Worm (Caenorhabditis elegans) whole organism, L4/young adult: ENCODE data around the gene Y37E11AM.4.

Experiments used
- W03F9.2 ChIP-seq: fragments of 150-350 bp; optimal IDR thresholded peaks from 2 replicates; lab custom pipeline; 2014; ENCODE audit warnings: missing biosample characterization, missing genetic modification characterization
- dao-5 ChIP-seq: sonication (generic microtip); optimal IDR thresholded peaks from 2 replicates; lab custom pipeline; 2016; ENCODE audit warnings: missing genotype, missing genetic modification characterization, moderate library complexity, missing compliant biosample characterization
- him-1 ChIP-seq: sonication (generic microtip); optimal IDR thresholded peaks from 2 replicates; lab custom pipeline; 2016; ENCODE audit warnings: missing genotype, missing genetic modification reagents, missing genetic modification characterization, missing compliant biosample characterization

- TF ChIP-seq W03F9.2 (tag; lab: Kevin White, UChicago) (no peak), him-1 (tag; lab: Kevin White, UChicago) (no peak), dao-5 (no peak)
Measured at ce11 chrIV:3720644-3721043, 1.9 kb downstream of the Y37E11AM.4 start.
